Fruit fly (Drosophila melanogaster) whole organism, embryonic: ENCODE measurements around the gene CG42240.

Source experiments
- Abd-B ChIP-seq: fragments of 200-800 bp; sonication (Bioruptor generic); optimal IDR thresholded peaks from 2 replicates; lab custom pipeline; 2018; ENCODE audit warnings: missing biosample characterization, mild to moderate bottlenecking, missing genetic modification characterization, moderate library complexity
- CG11560 ChIP-seq: fragments of 200-800 bp; sonication (Bioruptor generic); IDR thresholded peaks from 3 replicates; pipeline ENCODE4 v1.3.6; 2022; ENCODE audit warnings: missing biosample characterization, missing genetic modification characterization
- CG12236 ChIP-seq: fragments of 200-800 bp; sonication (Bioruptor generic); optimal IDR thresholded peaks from 2 replicates; lab custom pipeline; 2016; ENCODE audit warnings: missing biosample characterization, missing genetic modification characterization
- CG1233 ChIP-seq: fragments of 200-800 bp; sonication (Bioruptor generic); optimal IDR thresholded peaks from 4 replicates; lab custom pipeline; 2018; ENCODE audit warnings: missing biosample characterization, mild to moderate bottlenecking, missing genetic modification characterization
- CG12659 ChIP-seq: fragments of 200-800 bp; sonication (Bioruptor generic); optimal IDR thresholded peaks from 3 replicates; lab custom pipeline; 2017; ENCODE audit warnings: mild to moderate bottlenecking, missing biosample characterization, missing genetic modification reagents, missing genetic modification characterization
- CG13287 ChIP-seq: fragments of 200-800 bp; sonication (Bioruptor generic); IDR thresholded peaks from 2 replicates; pipeline ENCODE4 v1.3.6; 2022; ENCODE audit warnings: missing biosample characterization, missing genetic modification characterization; ENCODE audit not compliant: partially characterized antibody
- CG14965 ChIP-seq: fragments of 200-800 bp; sonication (Bioruptor generic); optimal IDR thresholded peaks from 2 replicates; lab custom pipeline; 2016; ENCODE audit warnings: missing biosample characterization, missing genetic modification characterization, borderline replicate concordance
- CG15011 ChIP-seq: fragments of 200-800 bp; sonication (Bioruptor generic); optimal IDR thresholded peaks from 3 replicates; lab custom pipeline; 2018; ENCODE audit warnings: missing biosample characterization, mild to moderate bottlenecking, missing genetic modification characterization
- CG15514 ChIP-seq: fragments of 200-800 bp; sonication (Bioruptor generic); optimal IDR thresholded peaks from 3 replicates; lab custom pipeline; 2017; ENCODE audit warnings: missing biosample characterization, missing genetic modification characterization, mild to moderate bottlenecking, moderate library complexity, missing genetic modification reagents
- CG15601 ChIP-seq: fragments of 200-800 bp; sonication (Bioruptor generic); optimal IDR thresholded peaks from 3 replicates; lab custom pipeline; 2019; ENCODE audit warnings: missing biosample characterization, mild to moderate bottlenecking, missing genetic modification characterization, moderate library complexity
- CG15696 ChIP-seq: fragments of 200-800 bp; sonication (Bioruptor generic); optimal IDR thresholded peaks from 2 replicates; lab custom pipeline; 2019; ENCODE audit warnings: missing biosample characterization, mild to moderate bottlenecking, missing genetic modification characterization, moderate library complexity
- CG17186 ChIP-seq: fragments of 200-800 bp; sonication (Bioruptor generic); optimal IDR thresholded peaks from 3 replicates; lab custom pipeline; 2017; ENCODE audit warnings: missing biosample characterization, missing genetic modification reagents, missing genetic modification characterization
- CG17361 ChIP-seq: fragments of 200-800 bp; sonication (Bioruptor generic); IDR thresholded peaks from 3 replicates; pipeline ENCODE4 v1.3.6; 2022; ENCODE audit warnings: missing biosample characterization, missing genetic modification characterization
- CG17829 ChIP-seq: fragments of 200-800 bp; optimal IDR thresholded peaks from 2 replicates; lab custom pipeline; 2019; ENCODE audit warnings: missing biosample characterization, mild to moderate bottlenecking, missing genetic modification characterization, moderate library complexity
- CG18764 ChIP-seq: fragments of 200-800 bp; sonication (Bioruptor generic); optimal IDR thresholded peaks from 3 replicates; lab custom pipeline; 2016; ENCODE audit warnings: missing biosample characterization, missing genetic modification characterization
- CG2712 ChIP-seq: fragments of 200-800 bp; optimal IDR thresholded peaks from 3 replicates; lab custom pipeline; 2019; ENCODE audit warnings: missing biosample characterization, mild to moderate bottlenecking, missing genetic modification characterization, moderate library complexity
- CG30020 ChIP-seq: fragments of 200-800 bp; optimal IDR thresholded peaks from 2 replicates; lab custom pipeline; 2019; ENCODE audit warnings: missing biosample characterization, mild to moderate bottlenecking, missing genetic modification characterization, moderate library complexity
- CG31388 ChIP-seq: fragments of 200-800 bp; sonication (Bioruptor generic); optimal IDR thresholded peaks from 2 replicates; lab custom pipeline; 2016; ENCODE audit warnings: missing biosample characterization, missing genetic modification characterization
- CG32532 ChIP-seq: fragments of 200-800 bp; sonication (Bioruptor generic); IDR thresholded peaks from 2 replicates; pipeline ENCODE4 v1.3.6; 2022; ENCODE audit warnings: missing biosample characterization, missing genetic modification characterization
- CG3838 ChIP-seq: fragments of 200-800 bp; sonication (Bioruptor generic); optimal IDR thresholded peaks from 3 replicates; lab custom pipeline; 2016; ENCODE audit warnings: missing biosample characterization, missing genetic modification characterization
- CG3847 ChIP-seq: fragments of 200-800 bp; sonication (Bioruptor generic); IDR thresholded peaks from 2 replicates; pipeline ENCODE4 v1.3.6; 2022; ENCODE audit warnings: missing biosample characterization, missing genetic modification characterization
- CG6683 ChIP-seq: fragments of 200-800 bp; sonication (Bioruptor generic); optimal IDR thresholded peaks from 2 replicates; lab custom pipeline; 2017; ENCODE audit warnings: missing biosample characterization, mild to moderate bottlenecking, missing genetic modification characterization, missing genetic modification reagents
- CG8388 ChIP-seq: fragments of 200-800 bp; sonication (Bioruptor generic); optimal IDR thresholded peaks from 2 replicates; lab custom pipeline; 2019; ENCODE audit warnings: missing biosample characterization, mild to moderate bottlenecking, missing genetic modification characterization, moderate library complexity
- CTCF ChIP-seq: fragments of 200-800 bp; sonication (Bioruptor generic); optimal IDR thresholded peaks from 2 replicates; lab custom pipeline; 2017; ENCODE audit warnings: missing biosample characterization, mild to moderate bottlenecking, missing genetic modification characterization, moderate library complexity
- Dfd ChIP-seq, 2 experiments: fragments of >200 bp; optimal IDR thresholded peaks; 2 replicates each; lab custom pipeline; 2017; ENCODE audit warnings: missing biosample characterization in 2 of 2, missing genetic modification characterization in 2 of 2
- E2f2 ChIP-seq: fragments of 200-800 bp; sonication (Bioruptor generic); IDR thresholded peaks from 2 replicates; pipeline ENCODE4 v1.3.6; 2022; ENCODE audit warnings: missing biosample characterization, missing genetic modification characterization
- Gsc ChIP-seq: fragments of 200-800 bp; sonication (Bioruptor generic); IDR thresholded peaks from 2 replicates; pipeline ENCODE4 v1.3.6; 2022; ENCODE audit warnings: missing biosample characterization, missing genetic modification characterization
- Gug ChIP-seq: fragments of 200-800 bp; sonication (Bioruptor generic); IDR thresholded peaks from 4 replicates; pipeline ENCODE4 v1.3.6; 2022; ENCODE audit warnings: missing biosample characterization, missing genetic modification characterization
- H2.0 ChIP-seq: fragments of 200-800 bp; sonication (Bioruptor generic); IDR thresholded peaks from 2 replicates; pipeline ENCODE4 v1.3.6; 2022; ENCODE audit warnings: missing biosample characterization, missing genetic modification characterization
- Lim3 ChIP-seq: fragments of 200-800 bp; sonication (Bioruptor generic); IDR thresholded peaks from 2 replicates; pipeline ENCODE4 v1.3.6; 2022; ENCODE audit warnings: missing biosample characterization, missing genetic modification characterization
- Nf-YA ChIP-seq: fragments of 200-800 bp; sonication (Bioruptor generic); IDR thresholded peaks from 2 replicates; pipeline ENCODE4 v1.3.6; 2022; ENCODE audit warnings: missing biosample characterization, missing genetic modification characterization
- Optix ChIP-seq: fragments of 200-800 bp; sonication (Bioruptor generic); IDR thresholded peaks from 3 replicates; pipeline ENCODE4 v1.3.6; 2022; ENCODE audit warnings: missing biosample characterization, missing genetic modification characterization
- Ptx1 ChIP-seq: fragments of 200-800 bp; sonication (Bioruptor generic); IDR thresholded peaks from 2 replicates; pipeline ENCODE4 v1.3.6; 2022; ENCODE audit warnings: missing biosample characterization, missing genetic modification characterization
- Ravus ChIP-seq: fragments of 200-800 bp; sonication (Bioruptor generic); IDR thresholded peaks from 2 replicates; pipeline ENCODE4 v1.3.6; 2022; ENCODE audit warnings: missing biosample characterization, missing genetic modification characterization
- Scr ChIP-seq: fragments of 200-800 bp; sonication (Bioruptor generic); IDR thresholded peaks from 2 replicates; pipeline ENCODE4 v1.3.6; 2022; ENCODE audit warnings: missing biosample characterization, missing genetic modification characterization; ENCODE audit not compliant: partially characterized antibody
- Taf1 ChIP-seq: fragments of 200-800 bp; sonication (Bioruptor generic); IDR thresholded peaks from 2 replicates; pipeline ENCODE4 v1.3.6; 2022; ENCODE audit warnings: missing biosample characterization, missing genetic modification characterization
- Usf ChIP-seq: fragments of 200-800 bp; sonication (Bioruptor generic); optimal IDR thresholded peaks from 2 replicates; lab custom pipeline; 2017; ENCODE audit warnings: missing genotype, missing biosample characterization, missing genetic modification characterization
- ase ChIP-seq: fragments of 200-800 bp; sonication (Bioruptor generic); IDR thresholded peaks from 3 replicates; pipeline ENCODE4 v1.3.6; 2022; ENCODE audit warnings: missing biosample characterization, missing genetic modification characterization
- ash1 ChIP-seq: fragments of 200-800 bp; sonication (Bioruptor generic); optimal IDR thresholded peaks from 2 replicates; lab custom pipeline; 2018; ENCODE audit warnings: missing biosample characterization, mild to moderate bottlenecking, missing genetic modification characterization
- danr ChIP-seq: fragments of 200-800 bp; sonication (Bioruptor generic); IDR thresholded peaks from 2 replicates; pipeline ENCODE4 v1.3.6; 2022; ENCODE audit warnings: missing biosample characterization, missing genetic modification characterization
- ewg ChIP-seq: fragments of 200-800 bp; sonication (Bioruptor generic); optimal IDR thresholded peaks from 3 replicates; lab custom pipeline; 2017; ENCODE audit warnings: mild to moderate bottlenecking, missing biosample characterization, missing genetic modification reagents, missing genetic modification characterization
- jumu ChIP-seq: fragments of 200-800 bp; sonication (Bioruptor generic); optimal IDR thresholded peaks from 3 replicates; lab custom pipeline; 2016; ENCODE audit warnings: missing biosample characterization, missing genetic modification characterization
- lmd ChIP-seq: fragments of 200-800 bp; sonication (Bioruptor generic); IDR thresholded peaks from 2 replicates; pipeline ENCODE4 v1.3.6; 2022; ENCODE audit warnings: missing biosample characterization, missing genetic modification characterization
- lola ChIP-seq, 3 experiments: fragments of >200 bp in 2 of 3; fragments of 200-800 bp in 1 of 3; sonication (Bioruptor generic) in 1 of 3; optimal IDR thresholded peaks; 2 replicates each; lab custom pipeline; 2017 to 2019; ENCODE audit warnings: missing biosample characterization in 3 of 3, missing genetic modification characterization in 3 of 3, mild to moderate bottlenecking in 1 of 3, moderate library complexity in 1 of 3
- nmo ChIP-seq: fragments of 200-800 bp; sonication (Bioruptor generic); optimal IDR thresholded peaks from 2 replicates; lab custom pipeline; 2018; ENCODE audit warnings: missing biosample characterization, mild to moderate bottlenecking, missing genetic modification characterization, moderate library complexity
- peb ChIP-seq: fragments of 200-800 bp; sonication (Bioruptor generic); IDR thresholded peaks from 2 replicates; pipeline ENCODE4 v1.3.6; 2022; ENCODE audit warnings: missing biosample characterization, missing genetic modification characterization
- pzg ChIP-seq: fragments of 200-800 bp; sonication (Bioruptor generic); optimal IDR thresholded peaks from 3 replicates; lab custom pipeline; 2018; ENCODE audit warnings: missing biosample characterization, mild to moderate bottlenecking, missing genetic modification characterization, moderate library complexity
- rib ChIP-seq: fragments of 200-800 bp; sonication (Bioruptor generic); IDR thresholded peaks from 2 replicates; pipeline ENCODE4 v1.3.6; 2022; ENCODE audit warnings: missing biosample characterization, missing genetic modification characterization
- salm ChIP-seq: fragments of 200-800 bp; sonication (Bioruptor generic); optimal IDR thresholded peaks from 2 replicates; lab custom pipeline; 2018; ENCODE audit warnings: missing biosample characterization, mild to moderate bottlenecking, missing genetic modification characterization
- sr ChIP-seq: fragments of 200-800 bp; sonication (Bioruptor generic); IDR thresholded peaks from 3 replicates; pipeline ENCODE4 v1.3.6; 2022; ENCODE audit warnings: missing biosample characterization, missing genetic modification characterization
- ttk ChIP-seq: fragments of 200-800 bp; sonication (Bioruptor generic); IDR thresholded peaks from 2 replicates; pipeline ENCODE4 v2.1.2; 2022; ENCODE audit warnings: missing biosample characterization, missing genetic modification characterization

Gene CG42240

DNA sequence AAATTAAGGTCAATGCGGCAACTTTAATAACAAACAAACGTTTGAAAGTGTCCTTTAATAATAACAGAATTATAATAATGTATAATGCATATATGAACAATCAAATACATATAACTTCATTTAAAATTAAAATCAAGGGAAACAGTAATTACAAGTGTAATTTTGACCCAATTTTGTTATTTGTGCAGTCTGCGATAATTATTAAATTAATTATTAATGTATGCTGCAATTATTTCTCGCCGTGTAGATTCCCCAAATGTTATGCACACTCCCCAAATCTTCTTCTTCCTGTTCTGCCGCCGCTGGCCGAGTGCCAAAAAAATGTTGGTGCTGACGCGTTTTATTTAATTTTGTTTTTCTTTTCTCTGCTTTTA, 23.0 kb downstream of the CG42240 start (continued):
- peak; percentile 82 for TF ChIP-seq Ptx1 (GFP tag; lab: Robert Waterston, UW)
- TF ChIP-seq ewg (GFP tag; lab: Kevin White, UChicago), result peak; percentile 78
- TF ChIP-seq H2.0 (GFP tag; lab: Robert Waterston, UW), result peak; percentile 68
- peak; percentile 60 for TF ChIP-seq Taf1 (GFP tag; lab: Robert Waterston, UW)
- TF ChIP-seq CG17361 (GFP tag; lab: Robert Waterston, UW), result peak; percentile 96
- TF ChIP-seq CG32532 (GFP tag; lab: Robert Waterston, UW), result peak; percentile 81
- no peak for TF ChIP-seq CG3838 (GFP tag; lab: Kevin White, UChicago)
- peak; percentile 94 for TF ChIP-seq nmo
- TF ChIP-seq CG2712 (tag; lab: Kevin White, UChicago), result peak; percentile 93
- peak; percentile 91 for TF ChIP-seq CG15601 (tag; lab: Kevin White, UChicago)
- TF ChIP-seq danr (GFP tag; lab: Robert Waterston, UW), result peak; percentile 66
- TF ChIP-seq CG3847 (GFP tag; lab: Robert Waterston, UW), result peak; percentile 95
- TF ChIP-seq Optix (GFP tag; lab: Robert Waterston, UW), result no peak
- TF ChIP-seq sr, result 0 out of 3 replicates have a peak, but pooled peaks have one; percentile 8
- TF ChIP-seq CG17829 (tag; lab: Kevin White, UChicago), result peak; percentile 92
- peak; percentile 65 for TF ChIP-seq Usf
- peak; percentile 80 for TF ChIP-seq Abd-B (GFP tag; lab: Kevin White, UChicago)
- no peak for TF ChIP-seq pzg (GFP tag; lab: Kevin White, UChicago)
- TF ChIP-seq CG15696, result peak; percentile 92
- TF ChIP-seq Ravus (GFP tag; lab: Robert Waterston, UW), result peak; percentile 28
- peak; percentile 34; the same call in 1 of the 2 replicates for TF ChIP-seq Lim3
- TF ChIP-seq jumu (GFP tag; lab: Kevin White, UChicago), result no peak
- TF ChIP-seq CG1233 (GFP tag; lab: Kevin White, UChicago), result peak; percentile 75
- TF ChIP-seq Gsc (GFP tag; lab: Robert Waterston, UW), result no peak; the same call in 1 of the 2 replicates
- peak; percentile 57; the same call in 1 of the 2 replicates for TF ChIP-seq peb (GFP tag; lab: Robert Waterston, UW)
- TF ChIP-seq lola (GFP tag; optimal IDR thresholded peaks at IDR 0.05; lab: Kevin White, UChicago), result peak in 1 of 3 experiments; percentile 87
- peak; percentile 65 for TF ChIP-seq CG30020 (tag; lab: Kevin White, UChicago)
- TF ChIP-seq Dfd (GFP tag; optimal IDR thresholded peaks at IDR 0.05; lab: Kevin White, UChicago), result peak in 1 of 2 experiments; percentile 70
- peak; percentile 85 for TF ChIP-seq CG15011 (GFP tag; lab: Kevin White, UChicago)
- peak; percentile 66 for TF ChIP-seq Nf-YA (GFP tag; lab: Robert Waterston, UW)
- TF ChIP-seq CG31388, result peak; percentile 53
- TF ChIP-seq CG11560, result 0 out of 3 replicates have a peak, but pooled peaks have one; percentile 64
- no peak for TF ChIP-seq CG14965 (GFP tag; lab: Kevin White, UChicago)
- TF ChIP-seq ttk (GFP tag; lab: Robert Waterston, UW), result peak; percentile 71
- TF ChIP-seq CG6683, result peak; percentile 76
- peak; percentile 92 for TF ChIP-seq CG12659
- peak; percentile 61; the same call in 1 of the 2 replicates for TF ChIP-seq E2f2 (GFP tag; lab: Robert Waterston, UW)
- no peak for TF ChIP-seq CG12236 (GFP tag; lab: Kevin White, UChicago)
- peak; percentile 26; the same call in 1 of the 4 replicates for TF ChIP-seq Gug (GFP tag; lab: Robert Waterston, UW)
- peak; percentile 83 for TF ChIP-seq salm
- TF ChIP-seq CG17186 (GFP tag; lab: Kevin White, UChicago), result peak; percentile 40
- TF ChIP-seq rib (GFP tag; lab: Robert Waterston, UW), result peak; percentile 64; the same call in 1 of the 2 replicates
- TF ChIP-seq CG18764 (GFP tag; lab: Kevin White, UChicago), result peak; percentile 76
- TF ChIP-seq lmd (GFP tag; lab: Robert Waterston, UW), result peak; percentile 83
- peak; percentile 16 for TF ChIP-seq CTCF (GFP tag; lab: Kevin White, UChicago)
- TF ChIP-seq Scr (GFP tag; lab: Robert Waterston, UW), result no peak
- TF ChIP-seq ash1 (GFP tag; lab: Kevin White, UChicago), result no peak
- peak; percentile 67 for TF ChIP-seq CG15514 (GFP tag; lab: Kevin White, UChicago)
- TF ChIP-seq ase (GFP tag; lab: Robert Waterston, UW), result peak; percentile 72
- peak; percentile 88 for TF ChIP-seq CG8388 (GFP tag; lab: Kevin White, UChicago)
- TF ChIP-seq CG13287 (GFP tag; lab: Robert Waterston, UW), result no peak
